Fruit fly (Drosophila melanogaster) Kc167 (cell line): Measurements from ENCODE around the gene CG7332.

Experiments used
- Myc ChIP-seq: fragments of >200 bp; optimal IDR thresholded peaks from 2 replicates; lab custom pipeline; 2017; ENCODE audit warnings: missing external identifiers
- Sin3A ChIP-seq: fragments of >200 bp; optimal IDR thresholded peaks from 2 replicates; lab custom pipeline; 2018; ENCODE audit warnings: missing external identifiers
- h ChIP-seq: fragments of >200 bp; optimal IDR thresholded peaks from 3 replicates; lab custom pipeline; 2018; ENCODE audit warnings: missing external identifiers
- insv ChIP-seq: fragments of >200 bp; optimal IDR thresholded peaks from 3 replicates; lab custom pipeline; 2018; ENCODE audit warnings: missing external identifiers
- psq ChIP-seq: fragments of >200 bp; optimal IDR thresholded peaks from 2 replicates; lab custom pipeline; 2017; ENCODE audit warnings: missing external identifiers
- ttk ChIP-seq: sonication (Bioruptor generic); optimal IDR thresholded peaks from 2 replicates; lab custom pipeline; 2017; ENCODE audit warnings: missing external identifiers

Gene CG7332

dm6 chrX:18897906-18898305, 13.6 kb downstream of the CG7332 start:
- no peak for TF ChIP-seq psq (lab: Kevin White, UChicago)
- TF ChIP-seq ttk (lab: Kevin White, UChicago) = no peak
- no peak for TF ChIP-seq Myc (lab: Kevin White, UChicago)
- no peak for TF ChIP-seq Sin3A
- no peak for TF ChIP-seq h (lab: Kevin White, UChicago)
- TF ChIP-seq insv (lab: Kevin White, UChicago) = no peak

dm6 chrX:18899835-18900460, 15.6 kb downstream of the CG7332 start, which contains the start of gene CG7378:
TSS of gene CG7378 (plus strand) at chrX:18900410.
- TF ChIP-seq Myc (lab: Kevin White, UChicago) = no peak
- no peak for TF ChIP-seq Sin3A
- no peak for TF ChIP-seq psq (lab: Kevin White, UChicago)

- TF ChIP-seq h (lab: Kevin White, UChicago) = no peak
- TF ChIP-seq ttk (lab: Kevin White, UChicago) = no peak
These were observed 16.6 kb downstream of the CG7332 start for dm6 chrX:18900958-18901357.

dm6 chrX:18902800-18903199, 18.5 kb downstream of the CG7332 start:
- no peak for TF ChIP-seq h (lab: Kevin White, UChicago)

- no peak for TF ChIP-seq ttk (lab: Kevin White, UChicago)
- TF ChIP-seq Myc (lab: Kevin White, UChicago) = no peak
- no peak for TF ChIP-seq h (lab: Kevin White, UChicago)
- TF ChIP-seq Sin3A = no peak
- TF ChIP-seq insv (lab: Kevin White, UChicago) = no peak
- no peak for TF ChIP-seq psq (lab: Kevin White, UChicago)
These were observed 20.8 kb downstream of the CG7332 start for dm6 chrX:18905152-18905551.

dm6 chrX:18910827-18911226, 26.5 kb downstream of the CG7332 start:
- TF ChIP-seq Myc (lab: Kevin White, UChicago) (no peak), psq (lab: Kevin White, UChicago) (no peak), Sin3A (no peak), h (lab: Kevin White, UChicago) (no peak), insv (lab: Kevin White, UChicago) (no peak), ttk (lab: Kevin White, UChicago) (no peak)

dm6 chrX:18913359-18913758, 29.0 kb downstream of the CG7332 start:
- TF ChIP-seq h (lab: Kevin White, UChicago) = no peak
- TF ChIP-seq insv (lab: Kevin White, UChicago) = no peak
- TF ChIP-seq Myc (lab: Kevin White, UChicago) = no peak
- no peak for TF ChIP-seq psq (lab: Kevin White, UChicago)
- TF ChIP-seq ttk (lab: Kevin White, UChicago) = no peak
- no peak for TF ChIP-seq Sin3A

- TF ChIP-seq ttk (lab: Kevin White, UChicago) (no peak), h (lab: Kevin White, UChicago) (no peak), psq (lab: Kevin White, UChicago) (no peak), insv (lab: Kevin White, UChicago) (no peak), Myc (lab: Kevin White, UChicago) (no peak), Sin3A (no peak)
These were observed 29.5 kb downstream of the CG7332 start for dm6 chrX:18913764-18914163.

- TF ChIP-seq Sin3A = no peak
- no peak for TF ChIP-seq psq (lab: Kevin White, UChicago)
- no peak for TF ChIP-seq Myc (lab: Kevin White, UChicago)
- no peak for TF ChIP-seq ttk (lab: Kevin White, UChicago)
- TF ChIP-seq insv (lab: Kevin White, UChicago) = no peak
- TF ChIP-seq h (lab: Kevin White, UChicago) = no peak
These were observed 29.9 kb downstream of the CG7332 start for dm6 chrX:18914177-18914576.

dm6 chrX:18917585-18917984, 33.3 kb downstream of the CG7332 start:
- TF ChIP-seq psq (lab: Kevin White, UChicago) (no peak), h (lab: Kevin White, UChicago) (no peak), Sin3A (no peak), insv (lab: Kevin White, UChicago) (no peak), ttk (lab: Kevin White, UChicago) (no peak), Myc (lab: Kevin White, UChicago) (no peak)

dm6 chrX:18919422-18920029, 35.2 kb downstream of the CG7332 start:
- TF ChIP-seq Myc (lab: Kevin White, UChicago) (no peak), h (lab: Kevin White, UChicago) (no peak), insv (lab: Kevin White, UChicago) (no peak), ttk (lab: Kevin White, UChicago) (no peak), psq (lab: Kevin White, UChicago) (no peak), Sin3A (no peak)

dm6 chrX:18920642-18921355, 36.5 kb downstream of the CG7332 start:
- TF ChIP-seq psq (lab: Kevin White, UChicago) (no peak), ttk (lab: Kevin White, UChicago) (no peak), Myc (lab: Kevin White, UChicago) (no peak), h (lab: Kevin White, UChicago) (no peak), Sin3A (no peak), insv (lab: Kevin White, UChicago) (no peak)
